Fruit fly (Drosophila melanogaster) whole organism, embryonic: ENCODE measurements around the gene CG32278.

Experiments
- Ada2b ChIP-seq: fragments of 200-800 bp; sonication (Bioruptor generic); IDR thresholded peaks from 2 replicates; pipeline ENCODE4 v1.3.6; 2022; ENCODE audit warnings: missing biosample characterization, missing genetic modification characterization
- Atf-2 ChIP-seq: fragments of 200-800 bp; sonication (Bioruptor generic); optimal IDR thresholded peaks from 2 replicates; lab custom pipeline; 2016; ENCODE audit warnings: missing biosample characterization, missing genetic modification characterization
- Atf6 ChIP-seq: fragments of 200-800 bp; sonication (Bioruptor generic); IDR thresholded peaks from 2 replicates; pipeline ENCODE4 v1.3.6; 2022; ENCODE audit warnings: missing biosample characterization, missing genetic modification characterization
- B-H2 ChIP-seq: fragments of 200-800 bp; sonication (Bioruptor generic); optimal IDR thresholded peaks from 2 replicates; lab custom pipeline; 2018; ENCODE audit warnings: missing biosample characterization, mild to moderate bottlenecking, missing genetic modification characterization
- BEAF-32 ChIP-seq: fragments of 200-800 bp; sonication (Bioruptor generic); optimal IDR thresholded peaks from 3 replicates; lab custom pipeline; 2017; ENCODE audit warnings: missing biosample characterization, missing genetic modification characterization, mild to moderate bottlenecking, moderate library complexity, missing genetic modification reagents
- CG10274 ChIP-seq: fragments of 200-800 bp; sonication (Bioruptor generic); optimal IDR thresholded peaks from 3 replicates; lab custom pipeline; 2017; ENCODE audit warnings: missing biosample characterization, mild to moderate bottlenecking, missing genetic modification characterization
- CG11085 ChIP-seq: fragments of 200-800 bp; sonication (Bioruptor generic); IDR thresholded peaks from 2 replicates; pipeline ENCODE4 v1.3.6; 2022; ENCODE audit warnings: missing biosample characterization, missing genetic modification characterization
- CG12744 ChIP-seq: fragments of 200-800 bp; sonication (Bioruptor generic); optimal IDR thresholded peaks from 2 replicates; lab custom pipeline; 2016; ENCODE audit warnings: missing biosample characterization, missing genetic modification characterization
- CG12942 ChIP-seq: fragments of 200-800 bp; sonication (Bioruptor generic); optimal IDR thresholded peaks from 3 replicates; lab custom pipeline; 2016; ENCODE audit warnings: missing biosample characterization, missing genetic modification characterization
- CG13624 ChIP-seq: fragments of 200-800 bp; sonication (Bioruptor generic); optimal IDR thresholded peaks from 2 replicates; lab custom pipeline; 2016; ENCODE audit warnings: missing biosample characterization, missing genetic modification characterization
- CG1647 ChIP-seq: fragments of 200-800 bp; sonication (Bioruptor generic); optimal IDR thresholded peaks from 3 replicates; lab custom pipeline; 2016; ENCODE audit warnings: missing biosample characterization, missing genetic modification characterization
- CG17912 ChIP-seq: fragments of 200-800 bp; sonication (Bioruptor generic); optimal IDR thresholded peaks from 2 replicates; lab custom pipeline; 2018; ENCODE audit warnings: missing biosample characterization, mild to moderate bottlenecking, missing genetic modification characterization
- CG2875 ChIP-seq: fragments of 200-800 bp; sonication (Bioruptor generic); optimal IDR thresholded peaks from 2 replicates; lab custom pipeline; 2017; ENCODE audit warnings: missing biosample characterization, mild to moderate bottlenecking, missing genetic modification characterization, missing genetic modification reagents
- CG3065 ChIP-seq: fragments of 200-800 bp; sonication (Bioruptor generic); optimal IDR thresholded peaks from 2 replicates; lab custom pipeline; 2016; ENCODE audit warnings: missing biosample characterization, missing genetic modification characterization
- CG5953 ChIP-seq: fragments of 200-800 bp; sonication (Bioruptor generic); IDR thresholded peaks from 2 replicates; pipeline ENCODE4 v1.3.6; 2022; ENCODE audit warnings: missing biosample characterization, missing genetic modification characterization
- CG6813 ChIP-seq: fragments of 200-800 bp; sonication (Bioruptor generic); optimal IDR thresholded peaks from 2 replicates; lab custom pipeline; 2017; ENCODE audit warnings: missing biosample characterization, missing genetic modification characterization, mild to moderate bottlenecking, moderate library complexity, missing genetic modification reagents
- CG7357 ChIP-seq: fragments of 200-800 bp; sonication (Bioruptor generic); IDR thresholded peaks from 3 replicates; pipeline ENCODE4 v1.3.6; 2022; ENCODE audit warnings: missing biosample characterization, missing genetic modification characterization
- CG7928 ChIP-seq: fragments of 200-800 bp; sonication (Bioruptor generic); optimal IDR thresholded peaks from 2 replicates; lab custom pipeline; 2017; ENCODE audit warnings: missing biosample characterization, mild to moderate bottlenecking, missing genetic modification characterization
- CG7987 ChIP-seq: fragments of 200-800 bp; sonication (Bioruptor generic); optimal IDR thresholded peaks from 2 replicates; lab custom pipeline; 2018; ENCODE audit warnings: missing biosample characterization, mild to moderate bottlenecking, missing genetic modification characterization, moderate library complexity
- CG9797 ChIP-seq: fragments of 200-800 bp; sonication (Bioruptor generic); optimal IDR thresholded peaks from 3 replicates; lab custom pipeline; 2018; ENCODE audit warnings: missing biosample characterization, mild to moderate bottlenecking, missing genetic modification characterization
- Dip3 ChIP-seq: fragments of 200-800 bp; sonication (Bioruptor generic); optimal IDR thresholded peaks from 3 replicates; lab custom pipeline; 2016; ENCODE audit warnings: missing biosample characterization, missing genetic modification characterization
- Fer2 ChIP-seq: fragments of 200-800 bp; sonication (Bioruptor generic); optimal IDR thresholded peaks from 2 replicates; lab custom pipeline; 2018; ENCODE audit warnings: missing biosample characterization, mild to moderate bottlenecking, missing genetic modification characterization, moderate library complexity
- H15 ChIP-seq: fragments of 200-800 bp; sonication (Bioruptor generic); IDR thresholded peaks from 3 replicates; pipeline ENCODE4 v1.3.6; 2022; ENCODE audit warnings: missing biosample characterization, missing genetic modification characterization
- Hr3 ChIP-seq: fragments of 200-800 bp; sonication (Bioruptor generic); optimal IDR thresholded peaks from 3 replicates; lab custom pipeline; 2016; ENCODE audit warnings: missing biosample characterization, missing genetic modification characterization
- Lhr ChIP-seq: fragments of 200-800 bp; sonication (Bioruptor generic); optimal IDR thresholded peaks from 3 replicates; lab custom pipeline; 2017; ENCODE audit warnings: mild to moderate bottlenecking, missing biosample characterization, missing genetic modification reagents, missing genetic modification characterization
- Max ChIP-seq: fragments of 200-800 bp; sonication (Bioruptor generic); optimal IDR thresholded peaks from 2 replicates; lab custom pipeline; 2016; ENCODE audit warnings: missing biosample characterization, mild to moderate bottlenecking, missing genetic modification characterization
- Sry-β ChIP-seq: fragments of 200-800 bp; sonication (Bioruptor generic); optimal IDR thresholded peaks from 2 replicates; lab custom pipeline; 2018; ENCODE audit warnings: missing biosample characterization, mild to moderate bottlenecking, missing genetic modification characterization, moderate library complexity
- TFAM ChIP-seq: fragments of 200-800 bp; sonication (Bioruptor generic); optimal IDR thresholded peaks from 2 replicates; lab custom pipeline; 2017; ENCODE audit warnings: missing biosample characterization, missing genetic modification characterization, inconsistent platforms
- Taf1 ChIP-seq: fragments of 200-800 bp; sonication (Bioruptor generic); IDR thresholded peaks from 2 replicates; pipeline ENCODE4 v1.3.6; 2022; ENCODE audit warnings: missing biosample characterization, missing genetic modification characterization
- Vsx1 ChIP-seq: fragments of 200-800 bp; sonication (Bioruptor generic); optimal IDR thresholded peaks from 2 replicates; lab custom pipeline; 2017; ENCODE audit warnings: missing biosample characterization, mild to moderate bottlenecking, missing genetic modification characterization, missing genetic modification reagents
- Xbp1 ChIP-seq: fragments of 200-800 bp; sonication (Bioruptor generic); optimal IDR thresholded peaks from 3 replicates; lab custom pipeline; 2016; ENCODE audit warnings: missing biosample characterization, mild to moderate bottlenecking, missing genetic modification characterization
- ara ChIP-seq: fragments of 200-800 bp; sonication (Bioruptor generic); IDR thresholded peaks from 2 replicates; pipeline ENCODE4 v1.3.6; 2022; ENCODE audit warnings: missing biosample characterization, missing genetic modification characterization
- caup ChIP-seq: fragments of 200-800 bp; sonication (Bioruptor generic); optimal IDR thresholded peaks from 3 replicates; lab custom pipeline; 2017; ENCODE audit warnings: missing biosample characterization, mild to moderate bottlenecking, missing genetic modification characterization, moderate library complexity; ENCODE audit not compliant: severe bottlenecking
- dan ChIP-seq: fragments of 200-800 bp; sonication (Bioruptor generic); IDR thresholded peaks from 2 replicates; pipeline ENCODE4 v1.3.6; 2022; ENCODE audit warnings: missing biosample characterization, missing genetic modification characterization
- eve ChIP-seq, 2 experiments: fragments of >200 bp; optimal IDR thresholded peaks; 2 replicates each; lab custom pipeline; 2017; ENCODE audit warnings: missing biosample characterization in 2 of 2, missing genetic modification characterization in 2 of 2
- ftz-f1 ChIP-seq: fragments of 200-800 bp; sonication (Bioruptor generic); optimal IDR thresholded peaks from 2 replicates; lab custom pipeline; 2016; ENCODE audit warnings: missing biosample characterization, missing genetic modification characterization
- fu2 ChIP-seq: fragments of 200-800 bp; sonication (Bioruptor generic); optimal IDR thresholded peaks from 2 replicates; lab custom pipeline; 2016; ENCODE audit warnings: missing biosample characterization, missing genetic modification characterization
- ham ChIP-seq: fragments of 200-800 bp; sonication (Bioruptor generic); IDR thresholded peaks from 2 replicates; pipeline ENCODE4 v1.3.6; 2022; ENCODE audit warnings: missing biosample characterization, missing genetic modification characterization
- hb ChIP-seq: fragments of 200-800 bp; sonication (Bioruptor generic); IDR thresholded peaks from 3 replicates; pipeline ENCODE4 v1.3.6; 2022; ENCODE audit warnings: missing biosample characterization, missing genetic modification characterization; ENCODE audit not compliant: partially characterized antibody
- jigr1 ChIP-seq: fragments of 200-800 bp; sonication (Bioruptor generic); IDR thresholded peaks from 3 replicates; pipeline ENCODE4 v1.3.6; 2022; ENCODE audit warnings: missing biosample characterization, missing genetic modification characterization
- kni ChIP-seq: fragments of 200-800 bp; sonication (Bioruptor generic); optimal IDR thresholded peaks from 3 replicates; lab custom pipeline; 2017; ENCODE audit warnings: mild to moderate bottlenecking, missing biosample characterization, missing genetic modification reagents, missing genetic modification characterization
- knrl ChIP-seq: fragments of 200-800 bp; sonication (Bioruptor generic); IDR thresholded peaks from 3 replicates; pipeline ENCODE4 v1.3.6; 2022; ENCODE audit warnings: missing biosample characterization, missing genetic modification characterization; ENCODE audit not compliant: partially characterized antibody
- lbe ChIP-seq: fragments of 200-800 bp; sonication (Bioruptor generic); optimal IDR thresholded peaks from 2 replicates; lab custom pipeline; 2016; ENCODE audit warnings: missing biosample characterization, mild to moderate bottlenecking, missing genetic modification characterization
- nom ChIP-seq: fragments of 200-800 bp; sonication (Bioruptor generic); optimal IDR thresholded peaks from 2 replicates; lab custom pipeline; 2017; ENCODE audit warnings: missing biosample characterization, missing genetic modification characterization, mild to moderate bottlenecking, moderate library complexity, missing genetic modification reagents
- oc ChIP-seq: fragments of 200-800 bp; sonication (Bioruptor generic); optimal IDR thresholded peaks from 2 replicates; lab custom pipeline; 2018; ENCODE audit warnings: missing biosample characterization, mild to moderate bottlenecking, missing genetic modification characterization, moderate library complexity
- pb ChIP-seq: fragments of 200-800 bp; sonication (Bioruptor generic); optimal IDR thresholded peaks from 3 replicates; lab custom pipeline; 2016; ENCODE audit warnings: missing biosample characterization, missing genetic modification characterization
- schlank ChIP-seq: fragments of 200-800 bp; sonication (Bioruptor generic); optimal IDR thresholded peaks from 2 replicates; lab custom pipeline; 2018; ENCODE audit warnings: missing biosample characterization, mild to moderate bottlenecking, missing genetic modification characterization
- sens-2 ChIP-seq: fragments of 200-800 bp; sonication (Bioruptor generic); IDR thresholded peaks from 2 replicates; pipeline ENCODE4 v1.3.6; 2022; ENCODE audit warnings: missing biosample characterization, missing genetic modification characterization
- slou ChIP-seq: fragments of 200-800 bp; sonication (Bioruptor generic); optimal IDR thresholded peaks from 3 replicates; lab custom pipeline; 2016; ENCODE audit warnings: missing biosample characterization, missing genetic modification characterization
- tap ChIP-seq: fragments of 200-800 bp; optimal IDR thresholded peaks from 3 replicates; lab custom pipeline; 2019; ENCODE audit warnings: missing biosample characterization, mild to moderate bottlenecking, missing genetic modification characterization, moderate library complexity
- z ChIP-seq: fragments of 200-800 bp; sonication (Bioruptor generic); IDR thresholded peaks from 3 replicates; pipeline ENCODE4 v1.3.6; 2022; ENCODE audit warnings: missing biosample characterization, missing genetic modification characterization

The CG32278 gene

DNA sequence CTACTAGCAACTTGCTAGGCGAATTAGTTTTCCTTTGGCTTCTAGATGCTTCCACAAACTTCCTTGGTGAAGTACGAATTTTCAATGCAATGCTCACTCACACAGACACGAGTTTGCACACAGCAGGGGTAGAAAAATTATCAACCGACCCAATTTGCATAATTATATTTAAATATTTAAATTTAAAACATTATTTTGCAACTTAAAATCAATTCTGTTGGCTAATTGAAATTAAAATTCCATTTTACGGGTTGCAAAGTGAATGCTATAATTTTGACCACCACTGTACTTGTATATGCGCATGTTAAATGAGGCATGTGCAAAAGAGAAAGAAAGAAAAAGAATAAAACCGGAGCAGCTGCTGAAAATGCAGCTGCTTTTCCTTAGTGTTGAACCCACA is 25.0 kb downstream of the CG32278 start (continued):
- TF ChIP-seq Sry-β (GFP tag; lab: Kevin White, UChicago) (peak; percentile 58), CG10274 (GFP tag; lab: Kevin White, UChicago) (peak; percentile 52), nom (GFP tag; lab: Kevin White, UChicago) (peak; percentile 62), Vsx1 (GFP tag; lab: Kevin White, UChicago) (peak; percentile 86), eve (GFP tag; optimal IDR thresholded peaks at IDR 0.05; lab: Kevin White, UChicago) (no peak), CG9797 (GFP tag; lab: Kevin White, UChicago) (peak; percentile 30), H15 (GFP tag; lab: Robert Waterston, UW) (peak; percentile 91), sens-2 (GFP tag; lab: Robert Waterston, UW) (peak; percentile 92), tap (tag; lab: Kevin White, UChicago) (peak; percentile 92), schlank (tag; lab: Kevin White, UChicago) (peak; percentile 68), BEAF-32 (no peak), knrl (GFP tag; lab: Robert Waterston, UW) (0 out of 3 replicates have a peak, but pooled peaks have one; percentile 12), Max (peak; percentile 86), hb (GFP tag; lab: Robert Waterston, UW) (no peak), Hr3 (GFP tag; lab: Kevin White, UChicago) (peak; percentile 89), Xbp1 (peak; percentile 93), CG2875 (GFP tag; lab: Kevin White, UChicago) (peak; percentile 91), CG12942 (peak; percentile 80), CG7928 (peak; percentile 50), CG12744 (GFP tag; lab: Kevin White, UChicago) (peak; percentile 3), CG5953 (peak; percentile 93), kni (GFP tag; lab: Kevin White, UChicago) (peak; percentile 4), lbe (GFP tag; lab: Kevin White, UChicago) (peak; percentile 94), slou (GFP tag; lab: Kevin White, UChicago) (no peak), CG13624 (peak; percentile 23), jigr1 (peak; percentile 90), Lhr (GFP tag; lab: Kevin White, UChicago) (peak; percentile 78), CG7357 (GFP tag; lab: Robert Waterston, UW) (peak; percentile 82), CG17912 (GFP tag; lab: Kevin White, UChicago) (no peak), caup (peak; percentile 94), oc (tag; lab: Kevin White, UChicago) (peak; percentile 95), Atf6 (GFP tag; lab: Robert Waterston, UW) (peak; percentile 93), CG3065 (GFP tag; lab: Kevin White, UChicago) (peak; percentile 63), z (GFP tag; lab: Robert Waterston, UW) (0 out of 3 replicates have a peak, but pooled peaks have one; percentile 32), Dip3 (GFP tag; lab: Kevin White, UChicago) (peak; percentile 61), Fer2 (tag; lab: Kevin White, UChicago) (peak; percentile 77), CG7987 (peak; percentile 89), TFAM (GFP tag; lab: Kevin White, UChicago) (peak; percentile 75), dan (GFP tag; lab: Robert Waterston, UW) (peak; percentile 75), Ada2b (peak; percentile 95), Atf-2 (GFP tag; lab: Kevin White, UChicago) (peak; percentile 27), CG6813 (GFP tag; lab: Kevin White, UChicago) (peak; percentile 94), ara (GFP tag; lab: Robert Waterston, UW) (peak; percentile 93), Taf1 (GFP tag; lab: Robert Waterston, UW) (peak; percentile 77), CG11085 (GFP tag; lab: Robert Waterston, UW) (peak; percentile 81), fu2 (peak; percentile 14), pb (no peak), CG1647 (peak; percentile 72), ftz-f1 (GFP tag; lab: Kevin White, UChicago) (no peak), ham (no peak), B-H2 (GFP tag; lab: Kevin White, UChicago) (peak; percentile 58)
